Worm (Caenorhabditis elegans) whole organism, L1 larva: ENCODE data around the gene C53A5.9.

Experiments used
- aly-2 ChIP-seq: fragments of 150-350 bp; optimal IDR thresholded peaks from 2 replicates; lab custom pipeline; 2014; ENCODE audit warnings: missing biosample characterization, missing genetic modification characterization
- blmp-1 ChIP-seq: fragments of 150-350 bp; optimal IDR thresholded peaks from 2 replicates; lab custom pipeline; 2014; ENCODE audit warnings: missing biosample characterization, missing genetic modification characterization
- ceh-8 ChIP-seq: fragments of 200-800 bp; sonication (Bioruptor generic); optimal IDR thresholded peaks from 2 replicates; lab custom pipeline; 2018; ENCODE audit warnings: mild to moderate bottlenecking, missing genetic modification characterization, moderate library complexity, missing compliant biosample characterization
- dpl-1 ChIP-seq, 3 experiments: fragments of 150-350 bp in 2 of 3; sonication (generic microtip) in 1 of 3; optimal IDR thresholded peaks; 2 replicates each; lab custom pipeline; 2014 to 2017; ENCODE audit warnings: missing biosample characterization in 3 of 3, missing genetic modification characterization in 3 of 3, missing genetic modification reagents in 3 of 3
- efl-1 ChIP-seq, 4 experiments: fragments of 150-350 bp; optimal IDR thresholded peaks in 3 of 4; peaks in 1 of 4; 1 replicate in 1 of 4; 2 replicates in 3 of 4; lab custom pipeline; 2014; ENCODE audit warnings: missing biosample characterization in 2 of 4, missing genetic modification characterization in 2 of 4, missing genetic modification reagents in 2 of 4
- elt-2 ChIP-seq: sonication (generic microtip); optimal IDR thresholded peaks from 2 replicates; lab custom pipeline; 2016; ENCODE audit warnings: missing genetic modification characterization, mild to moderate bottlenecking, inconsistent platforms, missing compliant biosample characterization, missing genetic modification reagents
- ets-5 ChIP-seq: fragments of 200-800 bp; sonication (Bioruptor generic); IDR thresholded peaks from 2 replicates; pipeline ENCODE4 v1.3.6; 2022; ENCODE audit warnings: missing genetic modification characterization, missing compliant biosample characterization
- fkh-8 ChIP-seq: sonication (generic microtip); optimal IDR thresholded peaks from 2 replicates; lab custom pipeline; 2016; ENCODE audit warnings: mild to moderate bottlenecking, missing genetic modification characterization, missing compliant biosample characterization
- jun-1 ChIP-seq: fragments of 150-350 bp; optimal IDR thresholded peaks from 2 replicates; lab custom pipeline; 2014; ENCODE audit warnings: missing biosample characterization, missing genetic modification reagents, missing genetic modification characterization
- lin-13 ChIP-seq: fragments of 150-350 bp; optimal IDR thresholded peaks from 2 replicates; lab custom pipeline; 2014; ENCODE audit warnings: missing biosample characterization, missing genetic modification reagents, missing genetic modification characterization
- lin-14 ChIP-seq: fragments of 200-800 bp; sonication (Bioruptor generic); optimal IDR thresholded peaks from 2 replicates; lab custom pipeline; 2018; ENCODE audit warnings: mild to moderate bottlenecking, missing genetic modification characterization, moderate library complexity, missing compliant biosample characterization
- lin-15B ChIP-seq: fragments of 150-350 bp; sonication (generic microtip); optimal IDR thresholded peaks from 3 replicates; lab custom pipeline; 2014; ENCODE audit warnings: missing biosample characterization, missing genetic modification characterization
- lin-35 ChIP-seq, 2 experiments: fragments of 150-350 bp; optimal IDR thresholded peaks; 2 replicates each; lab custom pipeline; 2014; ENCODE audit warnings: missing biosample characterization in 2 of 2, missing genetic modification characterization in 2 of 2, missing genetic modification reagents in 2 of 2
- lsy-2 ChIP-seq, 2 experiments: fragments of 150-350 bp; optimal IDR thresholded peaks; 2 replicates each; lab custom pipeline; 2014; ENCODE audit warnings: missing biosample characterization in 2 of 2, missing genetic modification characterization in 2 of 2
- mep-1 ChIP-seq: fragments of 150-350 bp; optimal IDR thresholded peaks from 2 replicates; lab custom pipeline; 2014; ENCODE audit warnings: missing biosample characterization, missing genetic modification characterization
- nhr-11 ChIP-seq: fragments of 150-350 bp; optimal IDR thresholded peaks from 2 replicates; lab custom pipeline; 2014; ENCODE audit warnings: missing biosample characterization, missing genetic modification characterization
- nhr-28 ChIP-seq: fragments of 150-350 bp; optimal IDR thresholded peaks from 2 replicates; lab custom pipeline; 2014; ENCODE audit warnings: missing biosample characterization, missing genetic modification characterization
- nhr-47 ChIP-seq: sonication (generic microtip); optimal IDR thresholded peaks from 2 replicates; lab custom pipeline; 2016; ENCODE audit warnings: mild to moderate bottlenecking, missing genetic modification characterization, moderate library complexity, missing compliant biosample characterization
- nhr-71 ChIP-seq: sonication (generic microtip); optimal IDR thresholded peaks from 2 replicates; lab custom pipeline; 2016; ENCODE audit warnings: mild to moderate bottlenecking, missing genetic modification characterization, moderate library complexity, missing compliant biosample characterization
- nhr-76 ChIP-seq: sonication (generic microtip); optimal IDR thresholded peaks from 2 replicates; lab custom pipeline; 2017; ENCODE audit warnings: missing biosample characterization, missing genetic modification characterization
- nhr-85 ChIP-seq: sonication (generic microtip); peaks from one replicate; lab custom pipeline; 2016; ENCODE audit warnings: missing genetic modification characterization, inconsistent platforms, missing compliant biosample characterization
- pag-3 ChIP-seq: sonication (generic microtip); optimal IDR thresholded peaks from 2 replicates; lab custom pipeline; 2017; ENCODE audit warnings: missing genetic modification characterization, mild to moderate bottlenecking, missing compliant biosample characterization, antibody characterized with exemption, borderline replicate concordance; ENCODE audit not compliant: insufficient read depth
- pqm-1 ChIP-seq: sonication (generic microtip); optimal IDR thresholded peaks from 3 replicates; lab custom pipeline; 2017; ENCODE audit warnings: missing biosample characterization, missing genetic modification characterization
- snu-23 ChIP-seq: sonication (generic microtip); optimal IDR thresholded peaks from 2 replicates; lab custom pipeline; 2016; ENCODE audit warnings: missing genetic modification characterization, missing compliant biosample characterization
- sox-4 ChIP-seq: sonication (generic microtip); optimal IDR thresholded peaks from 2 replicates; lab custom pipeline; 2016; ENCODE audit warnings: missing genetic modification characterization, missing compliant biosample characterization
- tlp-1 ChIP-seq: fragments of 150-350 bp; optimal IDR thresholded peaks from 2 replicates; lab custom pipeline; 2014; ENCODE audit warnings: missing biosample characterization, missing genetic modification characterization
- unc-30 ChIP-seq: sonication (generic microtip); optimal IDR thresholded peaks from 2 replicates; lab custom pipeline; 2017; ENCODE audit warnings: missing biosample characterization, missing genetic modification characterization
- unc-98 ChIP-seq: fragments of 200-800 bp; sonication (Bioruptor generic); IDR thresholded peaks from 2 replicates; pipeline ENCODE4 v1.3.6; 2022; ENCODE audit warnings: missing genetic modification characterization, missing compliant biosample characterization
- ztf-4 ChIP-seq: fragments of 150-350 bp; optimal IDR thresholded peaks from 2 replicates; lab custom pipeline; 2014; ENCODE audit warnings: missing biosample characterization, missing genetic modification characterization

C53A5.9 gene

DNA sequence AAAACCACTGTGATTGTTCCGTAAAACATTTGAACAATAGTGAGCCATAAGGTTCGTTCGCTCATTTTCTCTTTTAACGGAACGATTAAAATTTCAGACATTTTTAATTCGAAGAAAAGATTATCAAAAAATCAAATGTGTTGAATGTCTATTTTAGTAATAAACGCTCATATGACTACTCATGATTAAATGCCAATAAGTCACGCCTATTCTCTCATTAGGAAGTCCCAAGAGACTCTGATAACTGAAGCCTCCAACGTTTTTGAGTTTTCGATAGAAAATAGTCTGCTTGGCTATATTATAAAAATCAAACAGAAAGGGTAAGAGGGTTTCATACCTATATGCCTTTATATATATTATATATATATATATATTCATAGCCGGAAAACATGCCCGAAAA lies 2.5 kb downstream of the C53A5.9 start, which contains the start of gene srg-47:
Gene srg-47, minus strand, starts transcription at position 101 of the 400 bp plus-strand sequence.
- TF ChIP-seq ztf-4 (tag; lab: Kevin White, UChicago) (no peak), unc-30 (tag; lab: Kevin White, UChicago) (no peak), ceh-8 (GFP tag; lab: Kevin White, UChicago) (peak; percentile 41)

DNA sequence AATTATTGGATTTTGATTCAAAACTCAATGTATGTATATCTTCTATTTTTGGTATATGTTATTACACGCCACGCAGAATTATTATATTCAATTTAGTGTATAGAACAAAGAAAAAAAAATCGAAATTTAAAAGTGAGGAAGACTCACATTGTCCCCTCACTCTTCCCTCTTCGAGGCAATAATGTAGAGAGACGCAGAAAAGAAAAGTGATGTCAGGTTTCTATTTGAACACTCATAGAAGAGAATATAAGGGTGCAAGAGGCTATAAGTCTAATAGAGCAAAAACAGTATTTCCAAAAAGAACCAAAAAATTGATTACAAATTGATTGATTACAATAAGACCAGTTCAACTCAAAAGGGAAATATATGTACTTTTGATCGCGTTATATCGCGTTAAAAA lies 10.1 kb downstream of the C53A5.9 start:
- peak; percentile 71 for TF ChIP-seq blmp-1 (tag; lab: Kevin White, UChicago)
- TF ChIP-seq aly-2 = no peak
- TF ChIP-seq mep-1 = peak; percentile 17
- no peak for TF ChIP-seq snu-23 (GFP tag; lab: Kevin White, UChicago)
- TF ChIP-seq efl-1 (optimal IDR thresholded peaks at IDR 0.05; lab: Kevin White, UChicago) = no peak
- TF ChIP-seq efl-1 (GFP tag; optimal IDR thresholded peaks at IDR 0.05 in 1 of 2; lab: Kevin White, UChicago) = peak in 1 of 2 experiments; percentile 10
- TF ChIP-seq nhr-85 (tag; lab: Kevin White, UChicago) = no peak
- TF ChIP-seq pag-3 (tag; lab: Kevin White, UChicago) = no peak
- no peak for TF ChIP-seq ets-5 (GFP tag; lab: Robert Waterston, UW)
- no peak for TF ChIP-seq sox-4 (tag; lab: Kevin White, UChicago)
- no peak for TF ChIP-seq unc-98

DNA sequence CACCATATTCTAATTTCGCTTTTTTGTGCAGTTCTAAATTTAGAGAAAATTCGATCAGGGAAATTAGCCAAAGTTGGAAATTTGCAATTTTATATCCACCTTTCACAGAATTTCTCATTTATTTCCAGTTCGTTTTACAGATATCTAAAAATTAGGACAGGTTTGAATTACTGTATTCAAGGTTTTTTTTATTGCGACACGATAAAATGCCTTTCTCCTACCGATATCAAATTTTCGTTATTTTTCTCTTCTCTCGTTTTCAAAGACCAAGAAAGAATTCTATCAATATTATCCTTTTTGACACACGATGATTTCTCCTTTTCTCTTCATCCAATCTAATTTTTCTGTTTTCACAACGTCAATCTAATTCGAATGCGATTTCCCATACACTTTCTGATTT lies 12.1 kb downstream of the C53A5.9 start, which contains the start of gene C53A5.13:
Gene C53A5.13, plus strand, starts transcription at position 301 of the 400 bp plus-strand sequence.
- TF ChIP-seq nhr-85 (tag; lab: Kevin White, UChicago) (peak; percentile 58), unc-30 (tag; lab: Kevin White, UChicago) (no peak), nhr-28 (tag; lab: Kevin White, UChicago) (no peak), nhr-76 (tag; lab: Kevin White, UChicago) (no peak), blmp-1 (tag; lab: Kevin White, UChicago) (peak; percentile 60)

ce11 chrV:14545816-14546283 lies 12.8 kb downstream of the C53A5.9 start, which contains the start of gene rike-1:
rike-1 (minus strand) TSS chrV:14545866.
- peak; percentile 42 for TF ChIP-seq nhr-71 (tag; lab: Kevin White, UChicago)
- peak; percentile 27 to 34 for TF ChIP-seq efl-1 (optimal IDR thresholded peaks at IDR 0.05; lab: Kevin White, UChicago)
- no peak for TF ChIP-seq efl-1 (GFP tag; optimal IDR thresholded peaks at IDR 0.05 in 1 of 2; lab: Kevin White, UChicago)
- TF ChIP-seq snu-23 (GFP tag; lab: Kevin White, UChicago) = peak; percentile 2
- no peak for TF ChIP-seq pqm-1 (tag; lab: Kevin White, UChicago)
- no peak for TF ChIP-seq pag-3 (tag; lab: Kevin White, UChicago)
- peak in 1 of 3 experiments; percentile 49 for TF ChIP-seq dpl-1 (GFP tag; optimal IDR thresholded peaks at IDR 0.05; lab: Kevin White, UChicago)
- TF ChIP-seq lsy-2 (tag; optimal IDR thresholded peaks at IDR 0.05; lab: Kevin White, UChicago) = peak in 1 of 2 experiments; percentile 56
- TF ChIP-seq blmp-1 (tag; lab: Kevin White, UChicago) = peak; percentile 52
- TF ChIP-seq lin-15B (tag; lab: Kevin White, UChicago) = peak; percentile 14
- peak; percentile 59 for TF ChIP-seq lin-14 (GFP tag; lab: Kevin White, UChicago)
- TF ChIP-seq fkh-8 (tag; lab: Kevin White, UChicago) = peak; percentile 15
- no peak for TF ChIP-seq ztf-4 (tag; lab: Kevin White, UChicago)
- TF ChIP-seq lin-35 (GFP tag; optimal IDR thresholded peaks at IDR 0.05; lab: Kevin White, UChicago) = peak in 1 of 2 experiments; percentile 2
- TF ChIP-seq nhr-47 (tag; lab: Kevin White, UChicago) = peak; percentile 21
- TF ChIP-seq, all 84 proteins: peak for 11

DNA sequence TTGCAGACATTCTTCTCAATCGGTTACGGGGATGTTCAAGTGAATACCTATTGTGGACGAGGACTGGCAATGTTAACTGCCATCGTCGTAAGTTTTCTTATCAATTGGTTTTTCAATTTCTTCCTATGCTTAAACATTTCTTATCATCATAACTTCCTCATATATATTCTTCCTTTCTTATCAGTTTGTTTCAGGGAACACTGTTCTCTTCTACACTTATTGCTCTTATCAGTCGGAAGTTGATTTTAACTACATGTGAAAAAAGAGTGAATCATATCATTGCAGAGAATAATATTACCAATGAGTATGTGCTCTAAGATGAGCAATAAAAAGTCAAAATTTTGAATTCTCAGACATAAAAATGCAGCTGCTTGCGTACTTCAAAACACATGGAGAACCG lies 16.5 kb downstream of the C53A5.9 start:
- TF ChIP-seq lin-13 = no peak
- no peak for TF ChIP-seq nhr-11 (tag; lab: Kevin White, UChicago)
- TF ChIP-seq jun-1 (tag; lab: Kevin White, UChicago) = peak; percentile 21
- TF ChIP-seq lsy-2 (tag; optimal IDR thresholded peaks at IDR 0.05; lab: Kevin White, UChicago) = peak in 1 of 2 experiments; percentile 3
- TF ChIP-seq elt-2 = peak; percentile 64
- TF ChIP-seq tlp-1 (tag; lab: Kevin White, UChicago) = no peak
- TF ChIP-seq efl-1 (optimal IDR thresholded peaks at IDR 0.05; lab: Kevin White, UChicago) = no peak
- peak in 1 of 2 experiments; percentile 85 for TF ChIP-seq efl-1 (GFP tag; optimal IDR thresholded peaks at IDR 0.05 in 1 of 2; lab: Kevin White, UChicago)
